Fruit fly (Drosophila melanogaster) whole organism, wandering third instar larva: Measurements from ENCODE around the gene Nckx30C.

Source experiments
- CG32264 ChIP-seq: fragments of 200-800 bp; sonication (Bioruptor generic); optimal IDR thresholded peaks from 2 replicates; lab custom pipeline; 2016; ENCODE audit warnings: missing biosample characterization, missing genetic modification characterization
- GATAd ChIP-seq: sonication (Bioruptor generic); optimal IDR thresholded peaks from 2 replicates; lab custom pipeline; 2016; ENCODE audit warnings: missing biosample characterization, missing genetic modification characterization
- HLH106 ChIP-seq: fragments of 200-800 bp; optimal IDR thresholded peaks from 3 replicates; lab custom pipeline; 2019; ENCODE audit warnings: missing biosample characterization, mild to moderate bottlenecking, missing genetic modification characterization, moderate library complexity
- Hr78 ChIP-seq: fragments of >200 bp; optimal IDR thresholded peaks from 2 replicates; lab custom pipeline; 2017; ENCODE audit warnings: missing biosample characterization, missing genetic modification characterization
- Mio ChIP-seq: sonication (Bioruptor generic); optimal IDR thresholded peaks from 2 replicates; lab custom pipeline; 2016; ENCODE audit warnings: missing biosample characterization, missing genetic modification characterization
- Myc ChIP-seq: fragments of >200 bp; optimal IDR thresholded peaks from 2 replicates; lab custom pipeline; 2017
- Rel ChIP-seq, 2 experiments: fragments of 200-800 bp; sonication (Bioruptor generic) in 1 of 2; optimal IDR thresholded peaks; 2 replicates in 1 of 2; 3 replicates in 1 of 2; lab custom pipeline; 2016 to 2019; ENCODE audit warnings: mild to moderate bottlenecking in 2 of 2, missing biosample characterization in 2 of 2, missing genetic modification characterization in 2 of 2, moderate library complexity in 1 of 2
- h ChIP-seq: fragments of 200-800 bp; sonication (Bioruptor generic); optimal IDR thresholded peaks from 3 replicates; lab custom pipeline; 2016; ENCODE audit warnings: missing biosample characterization, mild to moderate bottlenecking, missing genetic modification characterization
- jim ChIP-seq: fragments of 175-275, 200-325 bp; sonication (Bioruptor generic); optimal IDR thresholded peaks from 2 replicates; lab custom pipeline; 2016; ENCODE audit warnings: missing biosample characterization, mild to moderate bottlenecking, missing genetic modification characterization
- lola ChIP-seq: fragments of >200 bp; optimal IDR thresholded peaks from 2 replicates; lab custom pipeline; 2017; ENCODE audit warnings: missing biosample characterization, missing genetic modification characterization
- pan ChIP-seq: fragments of >200 bp; optimal IDR thresholded peaks from 2 replicates; lab custom pipeline; 2017
- psq ChIP-seq: fragments of 200-800 bp; sonication (Bioruptor generic); optimal IDR thresholded peaks from 3 replicates; lab custom pipeline; 2017; ENCODE audit warnings: missing biosample characterization, mild to moderate bottlenecking, missing genetic modification characterization, moderate library complexity
- sage ChIP-seq: fragments of 200-800 bp; sonication (Bioruptor generic); optimal IDR thresholded peaks from 2 replicates; lab custom pipeline; 2016; ENCODE audit warnings: missing biosample characterization, mild to moderate bottlenecking, missing genetic modification characterization
- tai ChIP-seq: sonication (Bioruptor generic); optimal IDR thresholded peaks from 2 replicates; lab custom pipeline; 2016; ENCODE audit warnings: missing biosample characterization, missing genetic modification characterization

DNA sequence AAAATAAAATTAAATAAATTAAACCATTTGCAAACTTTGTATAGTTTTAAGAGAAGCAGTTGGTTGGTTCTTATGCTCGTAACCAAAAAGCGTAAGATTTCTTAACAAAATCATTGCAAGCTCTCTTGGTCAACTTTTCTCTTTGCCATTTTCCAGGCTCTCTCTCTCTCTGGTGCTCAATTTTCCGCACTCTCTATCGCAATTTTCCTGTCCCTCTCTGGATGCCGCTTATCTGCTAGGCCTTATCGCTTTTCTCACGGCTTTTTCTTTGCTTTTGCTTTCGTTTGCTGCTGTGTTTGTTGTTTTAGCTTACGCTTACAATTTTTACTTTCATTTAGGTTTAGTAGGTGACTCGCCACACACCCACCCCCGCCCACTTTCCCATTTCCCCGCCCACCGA, 1.7 kb downstream of the Nckx30C start:
- TF ChIP-seq CG32264 (GFP tag; lab: Kevin White, UChicago) (no peak), Myc (no peak), pan (lab: Kevin White, UChicago) (no peak), sage (GFP tag; lab: Kevin White, UChicago) (no peak), psq (GFP tag; lab: Kevin White, UChicago) (no peak), Mio (GFP tag; lab: Kevin White, UChicago) (no peak), HLH106 (tag; lab: Kevin White, UChicago) (no peak), Hr78 (GFP tag; lab: Kevin White, UChicago) (no peak), lola (GFP tag; lab: Kevin White, UChicago) (no peak), GATAd (GFP tag; lab: Kevin White, UChicago) (no peak), Rel (GFP tag; optimal IDR thresholded peaks at IDR 0.05; lab: Kevin White, UChicago) (no peak), Rel (tag; optimal IDR thresholded peaks at IDR 0.05; lab: Kevin White, UChicago) (no peak), tai (GFP tag; lab: Kevin White, UChicago) (no peak), jim (GFP tag; lab: Kevin White, UChicago) (no peak), h (no peak)
